Fruit fly (Drosophila melanogaster): ENCODE results near the gene QC.

The QC gene

dm6 chr3L:5920778-5921177 lies 18.5 kb upstream of the QC start:
- no peak for TF ChIP-seq CG17801 (GFP tag; optimal IDR thresholded peaks at IDR 0.05; ENCODE audit: partially characterized antibody)

- no peak for TF ChIP-seq CG17801 (GFP tag; optimal IDR thresholded peaks at IDR 0.05; ENCODE audit: partially characterized antibody)
Observed at dm6 chr3L:5907077-5907476, 4.8 kb upstream of the QC start, which contains the start of gene CG13288. CG13288 (plus strand) TSS chr3L:5907381.

- TF ChIP-seq CG17801 (GFP tag; optimal IDR thresholded peaks at IDR 0.05; ENCODE audit: partially characterized antibody): no peak
Observed at dm6 chr3L:5906599-5906998, 4.3 kb upstream of the QC start, which contains the start of gene CG10486. CG10486 (minus strand) TSS chr3L:5906699.

dm6 chr3L:5903955-5904354 lies 1.7 kb upstream of the QC start, which contains the start of gene CG32413:
CG32413 (minus strand) TSS chr3L:5904055.
- TF ChIP-seq CG17801 (GFP tag; optimal IDR thresholded peaks at IDR 0.05; ENCODE audit: partially characterized antibody): no peak

- peak; percentile 5 for TF ChIP-seq CG17801 (GFP tag; optimal IDR thresholded peaks at IDR 0.05; ENCODE audit: partially characterized antibody)
Observed at dm6 chr3L:5899305-5899704, 3.0 kb downstream of the QC start, which contains the start of gene CG32409. CG32409 (plus strand) TSS chr3L:5899528.

- no peak for TF ChIP-seq CG17801 (GFP tag; optimal IDR thresholded peaks at IDR 0.05; ENCODE audit: partially characterized antibody)
Observed at dm6 chr3L:5897228-5897688, 5.0 kb downstream of the QC start, which contains the start of the genes PolE2 and CG5592. PolE2 (minus strand) TSS chr3L:5897435. CG5592 (plus strand) TSS chr3L:5897638.

- no peak for TF ChIP-seq CG17801 (GFP tag; optimal IDR thresholded peaks at IDR 0.05; ENCODE audit: partially characterized antibody)
Observed at dm6 chr3L:5893063-5893462, 9.2 kb downstream of the QC start.

dm6 chr3L:5891812-5892211 lies 10.4 kb downstream of the QC start:
- TF ChIP-seq CG17801 (GFP tag; optimal IDR thresholded peaks at IDR 0.05; ENCODE audit: partially characterized antibody): no peak

dm6 chr3L:5891114-5891513 lies 11.1 kb downstream of the QC start:
- no peak for TF ChIP-seq CG17801 (GFP tag; optimal IDR thresholded peaks at IDR 0.05; ENCODE audit: partially characterized antibody)

- no peak for TF ChIP-seq CG17801 (GFP tag; optimal IDR thresholded peaks at IDR 0.05; ENCODE audit: partially characterized antibody)
Observed at dm6 chr3L:5884735-5885134, 17.5 kb downstream of the QC start.

dm6 chr3L:5882209-5882403 lies 20.1 kb downstream of the QC start, which contains the start of gene CG13287:
CG13287 (plus strand) TSS chr3L:5882304.
- TF ChIP-seq CG17801 (GFP tag; optimal IDR thresholded peaks at IDR 0.05; ENCODE audit: partially characterized antibody): no peak

- TF ChIP-seq CG17801 (GFP tag; optimal IDR thresholded peaks at IDR 0.05; ENCODE audit: partially characterized antibody): no peak
Observed at dm6 chr3L:5881310-5882208, 20.7 kb downstream of the QC start.

dm6 chr3L:5878734-5879291 lies 23.4 kb downstream of the QC start:
- no peak for TF ChIP-seq CG17801 (GFP tag; optimal IDR thresholded peaks at IDR 0.05; ENCODE audit: partially characterized antibody)

- TF ChIP-seq CG17801 (GFP tag; optimal IDR thresholded peaks at IDR 0.05; ENCODE audit: partially characterized antibody): no peak
Observed at dm6 chr3L:5873011-5873410, 29.2 kb downstream of the QC start, which contains the start of gene CG18586. CG18586 (plus strand) TSS chr3L:5873311.

dm6 chr3L:5871201-5871600 lies 31.1 kb downstream of the QC start, which contains the start of gene CG5568:
CG5568 (plus strand) TSS chr3L:5871501.
- no peak for TF ChIP-seq CG17801 (GFP tag; optimal IDR thresholded peaks at IDR 0.05; ENCODE audit: partially characterized antibody)

- peak; percentile 69 for TF ChIP-seq CG17801 (GFP tag; optimal IDR thresholded peaks at IDR 0.05; ENCODE audit: partially characterized antibody)
Observed at dm6 chr3L:5869614-5870204, 32.5 kb downstream of the QC start.

Data from ovary, adult (tissue).